Worm (Caenorhabditis elegans) whole organism, late embryonic: ENCODE measurements around the gene C49C8.1.

Experiments used
- dmd-4 ChIP-seq: sonication (generic microtip); optimal IDR thresholded peaks from 2 replicates; lab custom pipeline; 2016; ENCODE audit warnings: borderline replicate concordance, missing genetic modification characterization, missing compliant biosample characterization
- eyg-1 ChIP-seq: sonication (generic microtip); optimal IDR thresholded peaks from 2 replicates; lab custom pipeline; 2016; ENCODE audit warnings: missing genotype, missing genetic modification characterization, missing compliant biosample characterization
- fax-1 ChIP-seq: sonication (generic microtip); optimal IDR thresholded peaks from 2 replicates; lab custom pipeline; 2016; ENCODE audit warnings: missing genotype, missing genetic modification characterization, missing compliant biosample characterization
- fkh-10 ChIP-seq: fragments of 150-350 bp; optimal IDR thresholded peaks from 2 replicates; lab custom pipeline; 2014; ENCODE audit warnings: missing biosample characterization, missing genetic modification reagents, missing genetic modification characterization
- hlh-8 ChIP-seq: sonication (generic microtip); optimal IDR thresholded peaks from 2 replicates; lab custom pipeline; 2016; ENCODE audit warnings: missing genotype, missing genetic modification characterization, missing compliant biosample characterization
- ref-2 ChIP-seq: sonication (generic microtip); optimal IDR thresholded peaks from 2 replicates; lab custom pipeline; 2016; ENCODE audit warnings: missing genetic modification characterization, missing compliant biosample characterization
- tbx-2 ChIP-seq: sonication (generic microtip); optimal IDR thresholded peaks from 2 replicates; lab custom pipeline; 2016; ENCODE audit warnings: missing genetic modification characterization, missing compliant biosample characterization
- tbx-7 ChIP-seq: sonication (generic microtip); optimal IDR thresholded peaks from 2 replicates; lab custom pipeline; 2016; ENCODE audit warnings: missing genotype, missing genetic modification characterization, missing compliant biosample characterization
- unc-42 ChIP-seq: sonication (generic microtip); optimal IDR thresholded peaks from 2 replicates; lab custom pipeline; 2016; ENCODE audit warnings: missing genotype, missing genetic modification characterization, missing compliant biosample characterization

DNA sequence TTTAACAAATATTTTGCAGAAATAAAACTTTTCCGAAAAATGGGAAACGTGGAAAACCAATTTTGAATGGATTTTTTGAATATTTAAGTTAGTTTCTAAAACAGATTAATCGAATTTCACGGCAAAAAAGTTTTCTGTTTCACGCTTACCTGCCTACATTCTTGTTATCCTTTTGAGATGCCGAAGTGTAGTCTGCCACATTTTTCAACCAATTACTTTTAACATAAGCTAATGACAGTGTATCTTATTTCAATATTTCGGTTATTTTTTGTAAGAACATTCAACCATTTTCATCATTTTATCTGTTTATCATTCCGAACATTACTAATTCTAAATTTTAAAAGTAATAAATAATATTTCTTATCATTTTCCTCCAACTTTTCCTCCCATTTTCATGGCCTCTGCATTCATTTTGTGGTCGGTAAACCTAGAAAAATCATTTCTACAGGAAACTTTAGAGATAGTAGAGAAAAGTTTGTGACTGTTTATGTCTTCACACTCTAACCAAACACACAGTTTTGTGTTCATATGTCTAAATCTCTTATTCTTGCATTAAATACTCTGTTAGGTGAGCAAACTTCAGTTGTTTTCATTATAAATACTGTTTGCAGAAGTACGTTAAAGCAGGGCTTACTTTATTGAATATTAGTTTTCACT, 42.4 kb upstream of the C49C8.1 start, which contains the start of the genes F42A9.17 and cyp-33E2:
- no peak for TF ChIP-seq tbx-7 (tag; lab: Kevin White, UChicago)
- TF ChIP-seq tbx-2 (tag; lab: Kevin White, UChicago) = no peak
- TF ChIP-seq ref-2 (tag; lab: Kevin White, UChicago) = no peak
- no peak for TF ChIP-seq eyg-1 (tag; lab: Kevin White, UChicago)
- TF ChIP-seq dmd-4 = no peak
- no peak for TF ChIP-seq fax-1 (tag; lab: Kevin White, UChicago)
- no peak for TF ChIP-seq unc-42 (tag; lab: Kevin White, UChicago)
- no peak for TF ChIP-seq fkh-10 (GFP tag; lab: Kevin White, UChicago)
- TF ChIP-seq hlh-8 (tag; lab: Kevin White, UChicago) = no peak
